Fruit fly (Drosophila melanogaster) whole organism, embryonic: Measurements from ENCODE around the gene cold.
A peak's percentile ranks its signal among the peaks of the same experiment; 100 is the strongest.

ENCODE experiments used
- ATbp ChIP-seq: fragments of 200-800 bp; sonication (Bioruptor generic); optimal IDR thresholded peaks from 2 replicates; lab custom pipeline; 2017; ENCODE audit warnings: missing biosample characterization, mild to moderate bottlenecking, missing genetic modification characterization, missing genetic modification reagents
- Atf-2 ChIP-seq: fragments of 200-800 bp; sonication (Bioruptor generic); optimal IDR thresholded peaks from 2 replicates; lab custom pipeline; 2016; ENCODE audit warnings: missing biosample characterization, missing genetic modification characterization
- BtbVII ChIP-seq: fragments of 200-800 bp; sonication (Bioruptor generic); optimal IDR thresholded peaks from 3 replicates; lab custom pipeline; 2017; ENCODE audit warnings: missing biosample characterization, mild to moderate bottlenecking, missing genetic modification characterization
- Bteb2 ChIP-seq: fragments of 200-800 bp; sonication (Bioruptor generic); optimal IDR thresholded peaks from 2 replicates; lab custom pipeline; 2016; ENCODE audit warnings: missing biosample characterization, missing genetic modification characterization
- CG12219 ChIP-seq: fragments of 200-800 bp; sonication (Bioruptor generic); optimal IDR thresholded peaks from 3 replicates; lab custom pipeline; 2018; ENCODE audit warnings: missing biosample characterization, mild to moderate bottlenecking, missing genetic modification characterization
- CG13775 ChIP-seq: fragments of 200-800 bp; sonication (Bioruptor generic); optimal IDR thresholded peaks from 3 replicates; lab custom pipeline; 2017; ENCODE audit warnings: missing biosample characterization, mild to moderate bottlenecking, missing genetic modification characterization
- CG17802 ChIP-seq: fragments of 200-800 bp; sonication (Bioruptor generic); optimal IDR thresholded peaks from 2 replicates; lab custom pipeline; 2018; ENCODE audit warnings: missing biosample characterization, mild to moderate bottlenecking, missing genetic modification characterization, moderate library complexity
- CG18011 ChIP-seq: fragments of 200-800 bp; sonication (Bioruptor generic); optimal IDR thresholded peaks from 2 replicates; lab custom pipeline; 2017; ENCODE audit warnings: missing biosample characterization, missing genetic modification characterization, mild to moderate bottlenecking, moderate library complexity, missing genotype
- CG4424 ChIP-seq: fragments of 200-800 bp; sonication (Bioruptor generic); optimal IDR thresholded peaks from 3 replicates; lab custom pipeline; 2016; ENCODE audit warnings: missing biosample characterization, missing genetic modification characterization
- CG7271 ChIP-seq: fragments of 200-800 bp; sonication (Bioruptor generic); optimal IDR thresholded peaks from 2 replicates; lab custom pipeline; 2018; ENCODE audit warnings: missing biosample characterization, mild to moderate bottlenecking, missing genetic modification characterization, moderate library complexity
- CG7357 ChIP-seq: fragments of 200-800 bp; sonication (Bioruptor generic); IDR thresholded peaks from 3 replicates; pipeline ENCODE4 v1.3.6; 2022; ENCODE audit warnings: missing biosample characterization, missing genetic modification characterization
- CG7839 ChIP-seq: fragments of 200-800 bp; sonication (Bioruptor generic); optimal IDR thresholded peaks from 3 replicates; lab custom pipeline; 2018; ENCODE audit warnings: missing biosample characterization, mild to moderate bottlenecking, missing genetic modification characterization, moderate library complexity
- CG7963 ChIP-seq: fragments of 200-800 bp; sonication (Bioruptor generic); IDR thresholded peaks from 3 replicates; pipeline ENCODE4 v1.3.6; 2022; ENCODE audit warnings: missing biosample characterization, missing genetic modification characterization; ENCODE audit not compliant: partially characterized antibody
- CG7987 ChIP-seq: fragments of 200-800 bp; sonication (Bioruptor generic); optimal IDR thresholded peaks from 2 replicates; lab custom pipeline; 2018; ENCODE audit warnings: missing biosample characterization, mild to moderate bottlenecking, missing genetic modification characterization, moderate library complexity
- CG9876 ChIP-seq: fragments of 200-800 bp; sonication (Bioruptor generic); optimal IDR thresholded peaks from 2 replicates; lab custom pipeline; 2016; ENCODE audit warnings: missing biosample characterization, missing genetic modification characterization
- Dbx ChIP-seq: fragments of 200-800 bp; sonication (Bioruptor generic); IDR thresholded peaks from 3 replicates; pipeline ENCODE4 v1.3.6; 2022; ENCODE audit warnings: missing biosample characterization, missing genetic modification characterization
- Doc2 ChIP-seq: fragments of 200-800 bp; sonication (Bioruptor generic); IDR thresholded peaks from 2 replicates; pipeline ENCODE4 v1.3.6; 2022; ENCODE audit warnings: missing biosample characterization, missing genetic modification characterization
- Doc3 ChIP-seq: fragments of 200-800 bp; sonication (Bioruptor generic); IDR thresholded peaks from 3 replicates; pipeline ENCODE4 v1.3.6; 2022; ENCODE audit warnings: missing biosample characterization, missing genetic modification characterization; ENCODE audit not compliant: partially characterized antibody
- H15 ChIP-seq: fragments of 200-800 bp; sonication (Bioruptor generic); IDR thresholded peaks from 3 replicates; pipeline ENCODE4 v1.3.6; 2022; ENCODE audit warnings: missing biosample characterization, missing genetic modification characterization
- HLH4C ChIP-seq: fragments of 200-800 bp; sonication (Bioruptor generic); IDR thresholded peaks from 3 replicates; pipeline ENCODE4 v1.3.6; 2022; ENCODE audit warnings: missing biosample characterization, missing genetic modification characterization; ENCODE audit not compliant: partially characterized antibody
- Meics ChIP-seq: fragments of 200-800 bp; sonication (Bioruptor generic); optimal IDR thresholded peaks from 2 replicates; lab custom pipeline; 2017; ENCODE audit warnings: missing biosample characterization, mild to moderate bottlenecking, missing genetic modification characterization
- NC2α ChIP-seq: fragments of 200-800 bp; sonication (Bioruptor generic); optimal IDR thresholded peaks from 2 replicates; lab custom pipeline; 2016; ENCODE audit warnings: missing biosample characterization, missing genetic modification characterization
- Ravus ChIP-seq: fragments of 200-800 bp; sonication (Bioruptor generic); IDR thresholded peaks from 2 replicates; pipeline ENCODE4 v1.3.6; 2022; ENCODE audit warnings: missing biosample characterization, missing genetic modification characterization
- amos ChIP-seq: fragments of 200-800 bp; sonication (Bioruptor generic); IDR thresholded peaks from 2 replicates; pipeline ENCODE4 v1.3.6; 2022; ENCODE audit warnings: missing biosample characterization, missing genetic modification characterization; ENCODE audit not compliant: partially characterized antibody
- ap ChIP-seq: fragments of 200-800 bp; sonication (Bioruptor generic); IDR thresholded peaks from 2 replicates; pipeline ENCODE4 v1.3.6; 2022; ENCODE audit warnings: missing biosample characterization, missing genetic modification characterization
- chn ChIP-seq: fragments of 200-800 bp; sonication (Bioruptor generic); optimal IDR thresholded peaks from 2 replicates; lab custom pipeline; 2016; ENCODE audit warnings: missing biosample characterization, missing genetic modification characterization
- dan ChIP-seq: fragments of 200-800 bp; sonication (Bioruptor generic); IDR thresholded peaks from 2 replicates; pipeline ENCODE4 v1.3.6; 2022; ENCODE audit warnings: missing biosample characterization, missing genetic modification characterization
- dimm ChIP-seq: fragments of 200-800 bp; sonication (Bioruptor generic); IDR thresholded peaks from 2 replicates; pipeline ENCODE4 v1.3.6; 2022; ENCODE audit warnings: missing biosample characterization, missing genetic modification characterization
- dmrt11E ChIP-seq: fragments of 200-800 bp; sonication (Bioruptor generic); optimal IDR thresholded peaks from 3 replicates; lab custom pipeline; 2018; ENCODE audit warnings: missing biosample characterization, mild to moderate bottlenecking, missing genetic modification characterization, moderate library complexity
- esg ChIP-seq: fragments of 200-800 bp; sonication (Bioruptor generic); conservative IDR thresholded peaks from 2 replicates; pipeline ENCODE4 v1.3.6; 2022; ENCODE audit warnings: missing biosample characterization, missing genetic modification characterization
- fu2 ChIP-seq: fragments of 200-800 bp; sonication (Bioruptor generic); optimal IDR thresholded peaks from 2 replicates; lab custom pipeline; 2016; ENCODE audit warnings: missing biosample characterization, missing genetic modification characterization
- gcm ChIP-seq: fragments of 200-800 bp; sonication (Bioruptor generic); optimal IDR thresholded peaks from 2 replicates; lab custom pipeline; 2019; ENCODE audit warnings: missing biosample characterization, mild to moderate bottlenecking, missing genetic modification characterization, moderate library complexity
- gro ChIP-seq: fragments of 200-800 bp; sonication (Bioruptor generic); optimal IDR thresholded peaks from 2 replicates; lab custom pipeline; 2016; ENCODE audit warnings: missing biosample characterization, missing genetic modification characterization
- ham ChIP-seq: fragments of 200-800 bp; sonication (Bioruptor generic); IDR thresholded peaks from 2 replicates; pipeline ENCODE4 v1.3.6; 2022; ENCODE audit warnings: missing biosample characterization, missing genetic modification characterization
- her ChIP-seq: fragments of 200-800 bp; sonication (Bioruptor generic); optimal IDR thresholded peaks from 2 replicates; lab custom pipeline; 2016; ENCODE audit warnings: missing biosample characterization, missing genetic modification characterization
- hth ChIP-seq: fragments of >200 bp; optimal IDR thresholded peaks from 2 replicates; lab custom pipeline; 2017; ENCODE audit warnings: inconsistent platforms
- ind ChIP-seq: fragments of 200-800 bp; sonication (Bioruptor generic); optimal IDR thresholded peaks from 3 replicates; lab custom pipeline; 2016; ENCODE audit warnings: missing biosample characterization, missing genetic modification characterization
- insv ChIP-seq, 2 experiments: fragments of 200-800 bp; sonication (Bioruptor generic); optimal IDR thresholded peaks; 3 replicates each; lab custom pipeline; 2016 to 2018; ENCODE audit warnings: missing biosample characterization in 2 of 2, missing genetic modification characterization in 2 of 2
- jigr1 ChIP-seq: fragments of 200-800 bp; sonication (Bioruptor generic); IDR thresholded peaks from 3 replicates; pipeline ENCODE4 v1.3.6; 2022; ENCODE audit warnings: missing biosample characterization, missing genetic modification characterization
- lbe ChIP-seq: fragments of 200-800 bp; sonication (Bioruptor generic); optimal IDR thresholded peaks from 2 replicates; lab custom pipeline; 2016; ENCODE audit warnings: missing biosample characterization, mild to moderate bottlenecking, missing genetic modification characterization
- lmd ChIP-seq: fragments of 200-800 bp; sonication (Bioruptor generic); IDR thresholded peaks from 2 replicates; pipeline ENCODE4 v1.3.6; 2022; ENCODE audit warnings: missing biosample characterization, missing genetic modification characterization
- luna ChIP-seq: fragments of 200-800 bp; sonication (Bioruptor generic); optimal IDR thresholded peaks from 2 replicates; lab custom pipeline; 2016; ENCODE audit warnings: missing biosample characterization, missing genetic modification characterization
- oc ChIP-seq: fragments of 200-800 bp; sonication (Bioruptor generic); optimal IDR thresholded peaks from 2 replicates; lab custom pipeline; 2018; ENCODE audit warnings: missing biosample characterization, mild to moderate bottlenecking, missing genetic modification characterization, moderate library complexity
- pita ChIP-seq: fragments of 200-800 bp; sonication (Bioruptor generic); optimal IDR thresholded peaks from 2 replicates; lab custom pipeline; 2017; ENCODE audit warnings: missing biosample characterization, mild to moderate bottlenecking, missing genetic modification characterization
- pnt ChIP-seq: fragments of 200-800 bp; sonication (Bioruptor generic); optimal IDR thresholded peaks from 3 replicates; lab custom pipeline; 2016; ENCODE audit warnings: missing biosample characterization, missing genetic modification characterization
- ranshi ChIP-seq: fragments of 200-800 bp; sonication (Bioruptor generic); IDR thresholded peaks from 2 replicates; pipeline ENCODE4 v1.3.6; 2022; ENCODE audit warnings: missing biosample characterization, missing genetic modification characterization
- ro ChIP-seq: fragments of 200-800 bp; sonication (Bioruptor generic); IDR thresholded peaks from 2 replicates; pipeline ENCODE4 v1.3.6; 2022; ENCODE audit warnings: missing biosample characterization, missing genetic modification characterization
- sd ChIP-seq: fragments of 200-800 bp; sonication (Bioruptor generic); optimal IDR thresholded peaks from 3 replicates; lab custom pipeline; 2018; ENCODE audit warnings: missing biosample characterization, mild to moderate bottlenecking, missing genetic modification characterization, moderate library complexity
- seq ChIP-seq: fragments of 200-800 bp; sonication (Bioruptor generic); IDR thresholded peaks from 2 replicates; pipeline ENCODE4 v1.3.6; 2022; ENCODE audit warnings: missing biosample characterization, missing genetic modification characterization
- tx ChIP-seq: fragments of 200-800 bp; sonication (Bioruptor generic); optimal IDR thresholded peaks from 2 replicates; lab custom pipeline; 2016; ENCODE audit warnings: missing biosample characterization, missing genetic modification characterization
- unc-4 ChIP-seq: fragments of 200-800 bp; sonication (Bioruptor generic); IDR thresholded peaks from 2 replicates; pipeline ENCODE4 v1.3.6; 2022; ENCODE audit warnings: missing biosample characterization, missing genetic modification characterization; ENCODE audit not compliant: partially characterized antibody

The cold gene

dm6 chr2L:574226-574625, at the start of gene cold, which contains the start of gene Ipk2 (continued):
- TF ChIP-seq luna (GFP tag; lab: Kevin White, UChicago) (peak; percentile 62), hth (lab: Kevin White, UChicago) (no peak), CG9876 (peak; percentile 63), Doc2 (GFP tag; lab: Robert Waterston, UW) (no peak), Dbx (GFP tag; lab: Robert Waterston, UW) (peak; percentile 87), pita (GFP tag; lab: Kevin White, UChicago) (no peak), Doc3 (no peak), fu2 (GFP tag; lab: Kevin White, UChicago) (peak; percentile 79), H15 (GFP tag; lab: Robert Waterston, UW) (peak; percentile 21; the same call in 1 of the 3 replicates), oc (tag; lab: Kevin White, UChicago) (no peak), lbe (peak; percentile 80), ranshi (GFP tag; lab: Robert Waterston, UW) (peak; percentile 68; the same call in 1 of the 2 replicates), gcm (GFP tag; lab: Kevin White, UChicago) (no peak), Bteb2 (GFP tag; lab: Kevin White, UChicago) (peak; percentile 87), Meics (peak; percentile 83), CG13775 (peak; percentile 86), CG4424 (GFP tag; lab: Kevin White, UChicago) (peak; percentile 85), Ravus (GFP tag; lab: Robert Waterston, UW) (no peak), amos (GFP tag; lab: Robert Waterston, UW) (no peak; the same call in 1 of the 2 replicates), unc-4 (GFP tag; lab: Robert Waterston, UW) (peak; percentile 43), ap (GFP tag; lab: Robert Waterston, UW) (no peak), CG7987 (GFP tag; lab: Kevin White, UChicago) (peak; percentile 76), BtbVII (peak; percentile 67), her (GFP tag; lab: Kevin White, UChicago) (peak; percentile 36), Atf-2 (peak; percentile 74), CG7963 (GFP tag; lab: Robert Waterston, UW) (no peak), jigr1 (peak; percentile 46; the same call in 1 of the 3 replicates), ind (peak; percentile 83), NC2α (GFP tag; lab: Kevin White, UChicago) (peak; percentile 42), CG18011 (GFP tag; lab: Kevin White, UChicago) (no peak), dimm (GFP tag; lab: Robert Waterston, UW) (no peak), ro (no peak), sd (no peak), pnt (GFP tag; lab: Kevin White, UChicago) (peak; percentile 69), CG12219 (GFP tag; lab: Kevin White, UChicago) (no peak), seq (GFP tag; lab: Robert Waterston, UW) (no peak), gro (GFP tag; lab: Kevin White, UChicago) (no peak), dmrt11E (tag; lab: Kevin White, UChicago) (peak; percentile 70), ham (GFP tag; lab: Robert Waterston, UW) (no peak), dan (no peak), CG7357 (GFP tag; lab: Robert Waterston, UW) (peak; percentile 57; the same call in 1 of the 3 replicates), CG17802 (tag; lab: Kevin White, UChicago) (peak; percentile 53), esg (peak; percentile 49), HLH4C (GFP tag; lab: Robert Waterston, UW) (no peak; the same call in 2 of the 3 replicates), tx (GFP tag; lab: Kevin White, UChicago) (peak; percentile 75), chn (GFP tag; lab: Kevin White, UChicago) (peak; percentile 78), insv (GFP tag; optimal IDR thresholded peaks at IDR 0.05; lab: Kevin White, UChicago) (peak in 1 of 2 experiments; percentile 40), lmd (GFP tag; lab: Robert Waterston, UW) (peak; percentile 86), CG7271 (tag; lab: Kevin White, UChicago) (no peak), ATbp (GFP tag; lab: Kevin White, UChicago) (peak; percentile 56), CG7839 (tag; lab: Kevin White, UChicago) (peak; percentile 82)
